Worm (Caenorhabditis elegans) whole organism, L2 larva: ENCODE data around the gene ess-2.

Source experiments
- C34F6.9 ChIP-seq: fragments of 150-350 bp; optimal IDR thresholded peaks from 2 replicates; lab custom pipeline; 2014; ENCODE audit warnings: missing biosample characterization, missing genetic modification characterization
- dmd-4 ChIP-seq: sonication (generic microtip); optimal IDR thresholded peaks from 2 replicates; lab custom pipeline; 2017; ENCODE audit warnings: missing biosample characterization, missing genetic modification characterization
- lin-13 ChIP-seq: fragments of 150-350 bp; optimal IDR thresholded peaks from 2 replicates; lab custom pipeline; 2014; ENCODE audit warnings: missing biosample characterization, missing genetic modification reagents, missing genetic modification characterization
- mdl-1 ChIP-seq, 2 experiments: fragments of 150-350 bp in 1 of 2; sonication (generic microtip) in 1 of 2; optimal IDR thresholded peaks; 2 replicates each; lab custom pipeline; 2017; ENCODE audit warnings: missing biosample characterization in 2 of 2, missing genetic modification characterization in 2 of 2
- nhr-6 ChIP-seq: fragments of 150-350 bp; optimal IDR thresholded peaks from 2 replicates; lab custom pipeline; 2014; ENCODE audit warnings: missing biosample characterization, missing genetic modification characterization
- peb-1 ChIP-seq: fragments of 150-350 bp; optimal IDR thresholded peaks from 2 replicates; lab custom pipeline; 2014; ENCODE audit warnings: missing biosample characterization, missing genetic modification characterization
- skn-1 ChIP-seq: sonication (generic microtip); optimal IDR thresholded peaks from 2 replicates; lab custom pipeline; 2017; ENCODE audit warnings: missing biosample characterization, missing genetic modification characterization
- zag-1 ChIP-seq: fragments of 150-350 bp; optimal IDR thresholded peaks from 2 replicates; lab custom pipeline; 2014; ENCODE audit warnings: missing biosample characterization, missing genetic modification characterization
- ztf-1 ChIP-seq: fragments of 200-800 bp; sonication (Bioruptor generic); conservative IDR thresholded peaks from 2 replicates; pipeline ENCODE4 v1.3.6; 2022; ENCODE audit warnings: missing genetic modification characterization, missing compliant biosample characterization

ess-2 gene

DNA sequence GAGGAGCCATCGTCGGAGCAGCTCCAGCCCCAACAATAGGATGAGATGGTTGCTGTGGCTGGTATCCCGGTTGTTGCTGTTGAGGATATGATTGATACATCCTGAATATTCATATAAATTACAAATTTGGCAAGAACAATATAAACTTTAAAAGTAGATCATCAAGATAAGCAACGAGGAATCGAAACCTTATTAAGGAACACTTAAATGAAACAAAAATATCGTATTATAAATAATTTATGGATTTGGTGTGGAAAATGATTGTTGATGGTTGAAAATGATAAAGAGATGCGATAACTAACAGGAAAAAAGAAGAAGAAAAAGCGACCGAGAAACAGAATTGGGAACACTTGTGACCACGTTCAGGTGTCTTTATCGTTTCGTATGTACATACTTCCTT, 50.8 kb downstream of the ess-2 start, which contains the start of gene pqn-96:
Gene pqn-96, minus strand, starts transcription at position 101 of the 400 bp plus-strand sequence.
- TF ChIP-seq zag-1 (tag; lab: Kevin White, UChicago): no peak
- TF ChIP-seq dmd-4 (tag; lab: Kevin White, UChicago): no peak
- no peak for TF ChIP-seq skn-1 (tag; lab: Kevin White, UChicago)
- TF ChIP-seq lin-13: no peak
- TF ChIP-seq nhr-6 (tag; lab: Kevin White, UChicago): no peak
- TF ChIP-seq peb-1 (tag; lab: Kevin White, UChicago): no peak
- TF ChIP-seq ztf-1 (GFP tag; lab: Robert Waterston, UW): no peak
- no peak for TF ChIP-seq mdl-1 (tag; optimal IDR thresholded peaks at IDR 0.05; lab: Kevin White, UChicago)
- no peak for TF ChIP-seq C34F6.9 (tag; lab: Kevin White, UChicago)
- TF ChIP-seq, all 48 proteins: peak for 0
